Fruit fly (Drosophila melanogaster): ENCODE data around the gene CG13901.

The CG13901 gene

DNA sequence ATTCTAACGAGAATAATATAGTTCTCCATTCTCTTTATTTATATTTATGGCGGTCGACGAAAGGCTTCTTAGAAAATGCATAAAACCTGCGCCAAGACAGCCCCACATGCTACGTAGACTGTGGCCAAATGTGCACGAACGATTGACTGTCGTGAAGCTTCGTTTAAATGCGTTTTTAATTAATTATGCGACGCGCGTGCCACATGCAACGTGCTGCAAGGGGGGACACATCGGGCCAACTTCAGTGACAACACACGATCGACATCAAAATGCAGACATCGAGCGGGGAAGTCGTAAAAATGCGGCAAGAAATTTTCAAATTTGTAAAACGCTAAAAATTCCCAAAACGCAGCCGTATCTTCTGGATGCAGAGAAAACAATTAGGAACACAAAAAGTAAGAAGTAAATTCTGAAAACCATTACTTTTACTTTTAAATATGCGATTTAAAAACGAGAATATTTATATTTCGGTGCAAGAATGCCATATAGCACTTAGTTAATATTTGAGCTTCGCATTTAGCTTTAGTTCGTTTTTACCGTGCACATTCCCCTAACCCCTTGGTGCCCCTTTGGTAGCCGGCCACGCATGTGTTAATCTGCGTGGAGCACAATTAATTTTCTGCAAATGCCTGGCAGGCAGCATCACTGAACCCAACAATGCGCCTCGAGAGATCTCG is 37.6 kb downstream of the CG13901 start (continued):
- TF ChIP-seq kay (GFP tag; optimal IDR thresholded peaks at IDR 0.05) = no peak
- no peak for TF ChIP-seq sima (GFP tag; optimal IDR thresholded peaks at IDR 0.05)
- no peak for TF ChIP-seq CG8944 (GFP tag; optimal IDR thresholded peaks at IDR 0.05)
- TF ChIP-seq CG30431 (GFP tag; optimal IDR thresholded peaks at IDR 0.05) = no peak
- no peak for TF ChIP-seq unc-4 (GFP tag; IDR thresholded peaks at IDR 0.05; ENCODE audit: partially characterized antibody)
- peak; percentile 55; the same call in 2 of the 3 replicates for TF ChIP-seq row (GFP tag; IDR thresholded peaks at IDR 0.05)
- TF ChIP-seq C15 (GFP tag; IDR thresholded peaks at IDR 0.05) = no peak
- no peak for TF ChIP-seq CG1647 (GFP tag; optimal IDR thresholded peaks at IDR 0.05)
- no peak for TF ChIP-seq org-1 (GFP tag; optimal IDR thresholded peaks at IDR 0.05)
- TF ChIP-seq CG34422 (GFP tag; IDR thresholded peaks at IDR 0.05) = peak; percentile 60; the same call in 1 of the 3 replicates
- TF ChIP-seq Dip3 (GFP tag; optimal IDR thresholded peaks at IDR 0.05) = no peak
- TF ChIP-seq CG1602 (GFP tag; optimal IDR thresholded peaks at IDR 0.05) = peak; percentile 8
- TF ChIP-seq CG11504 (tag; optimal IDR thresholded peaks at IDR 0.05) = peak; percentile 49
- TF ChIP-seq twi (tag; optimal IDR thresholded peaks at IDR 0.05) = peak; percentile 37
- no peak for TF ChIP-seq CG4854 (GFP tag; optimal IDR thresholded peaks at IDR 0.05)
- no peak for TF ChIP-seq CG6791 (GFP tag; IDR thresholded peaks at IDR 0.05; ENCODE audit: partially characterized antibody)
- TF ChIP-seq CG32772 (GFP tag; IDR thresholded peaks at IDR 0.05) = peak; percentile 65
- peak; percentile 48 for TF ChIP-seq nmo (GFP tag; optimal IDR thresholded peaks at IDR 0.05)
- no peak for TF ChIP-seq CG11247 (GFP tag; IDR thresholded peaks at IDR 0.05)
- no peak for TF ChIP-seq CG13287 (GFP tag; IDR thresholded peaks at IDR 0.05; ENCODE audit: partially characterized antibody)
- TF ChIP-seq dm (GFP tag; optimal IDR thresholded peaks at IDR 0.05) = no peak
- TF ChIP-seq CG2120 (GFP tag; optimal IDR thresholded peaks at IDR 0.05) = no peak
- no peak for TF ChIP-seq HLH4C (GFP tag; IDR thresholded peaks at IDR 0.05; ENCODE audit: partially characterized antibody)
- peak; percentile 44; the same call in 1 of the 2 replicates for TF ChIP-seq CG10366 (GFP tag; IDR thresholded peaks at IDR 0.05)
- peak; percentile 31 for TF ChIP-seq CG15601 (tag; optimal IDR thresholded peaks at IDR 0.05)
- no peak for TF ChIP-seq NK7.1 (GFP tag; optimal IDR thresholded peaks at IDR 0.05)
- TF ChIP-seq ato (GFP tag; IDR thresholded peaks at IDR 0.05; ENCODE audit: partially characterized antibody) = no peak
- no peak; the same call in 1 of the 2 replicates for TF ChIP-seq stc (GFP tag; IDR thresholded peaks at IDR 0.05)
- TF ChIP-seq Hr39 (optimal IDR thresholded peaks at IDR 0.05) = no peak
- TF ChIP-seq CG17829 (tag; optimal IDR thresholded peaks at IDR 0.05) = peak; percentile 23
- no peak for TF ChIP-seq dati (GFP tag; IDR thresholded peaks at IDR 0.05)
- TF ChIP-seq CG10321 (GFP tag; IDR thresholded peaks at IDR 0.05) = no peak
- TF ChIP-seq CG2199 (GFP tag; IDR thresholded peaks at IDR 0.05) = no peak
- TF ChIP-seq Ada2b (GFP tag; IDR thresholded peaks at IDR 0.05) = peak; percentile 49; the same call in 1 of the 2 replicates
- 0 out of 3 replicates have a peak, but pooled peaks have one; percentile 44 for TF ChIP-seq CG3726 (GFP tag; IDR thresholded peaks at IDR 0.05)
- TF ChIP-seq CG18619 (GFP tag; optimal IDR thresholded peaks at IDR 0.05) = peak; percentile 12
- TF ChIP-seq CG10543 (GFP tag; optimal IDR thresholded peaks at IDR 0.05) = no peak
- TF ChIP-seq Spps (tag; optimal IDR thresholded peaks at IDR 0.05) = peak; percentile 11
- no peak for TF ChIP-seq Max (GFP tag; optimal IDR thresholded peaks at IDR 0.05)
- no peak for TF ChIP-seq Fer2 (tag; optimal IDR thresholded peaks at IDR 0.05)
- TF ChIP-seq CG4617 (GFP tag; optimal IDR thresholded peaks at IDR 0.05; ENCODE audit: borderline replicate concordance) = no peak
- TF ChIP-seq Bdp1 (GFP tag; optimal IDR thresholded peaks at IDR 0.05) = no peak
- no peak for TF ChIP-seq da (GFP tag; optimal IDR thresholded peaks at IDR 0.05)
- TF ChIP-seq CG17359 (tag; optimal IDR thresholded peaks at IDR 0.05) = peak; percentile 49
- no peak for TF ChIP-seq Jarid2 (GFP tag; optimal IDR thresholded peaks at IDR 0.05)
- TF ChIP-seq CG13123 (GFP tag; optimal IDR thresholded peaks at IDR 0.05) = no peak
- TF ChIP-seq ci (GFP tag; IDR thresholded peaks at IDR 0.05) = peak; percentile 82
- no peak for TF ChIP-seq CG6683 (GFP tag; optimal IDR thresholded peaks at IDR 0.05)
- no peak for TF ChIP-seq p53 (GFP tag; optimal IDR thresholded peaks at IDR 0.05)
- no peak for TF ChIP-seq D (optimal IDR thresholded peaks at IDR 0.05)
- peak; percentile 65 for TF ChIP-seq D (GFP tag; optimal IDR thresholded peaks at IDR 0.05)

All from whole organism, embryonic.